Worm (Caenorhabditis elegans): ENCODE results near the gene cdh-12.

Gene cdh-12

DNA sequence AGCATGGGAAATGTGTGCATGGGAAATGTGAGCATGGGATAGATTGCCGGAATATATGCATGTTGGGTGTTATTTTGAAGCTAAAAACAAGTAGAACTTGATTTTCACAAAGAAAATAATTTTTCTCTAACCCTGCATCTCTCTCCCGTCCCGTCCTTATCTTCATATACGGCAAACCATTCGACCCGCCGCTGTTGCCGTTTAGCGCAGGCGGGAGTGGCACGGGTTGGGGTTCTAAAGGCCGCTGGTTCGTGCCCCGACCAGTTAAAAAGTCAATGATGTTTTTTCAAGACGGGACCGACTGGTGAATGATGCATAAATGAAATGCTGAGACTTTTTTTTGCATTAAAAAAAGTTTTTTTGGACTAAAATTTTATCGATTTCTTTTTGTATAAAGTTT is 29.6 kb upstream of the cdh-12 start (continued):
- TF ChIP-seq mes-4 (tag; optimal IDR thresholded peaks at IDR 0.05) (no peak), ama-1 (optimal IDR thresholded peaks at IDR 0.05) (no peak), ama-1 (GFP tag; optimal IDR thresholded peaks at IDR 0.05) (peak; percentile 39 to 76), lsl-1 (GFP tag; optimal IDR thresholded peaks at IDR 0.05) (peak; percentile 52), ceh-58 (GFP tag; IDR thresholded peaks at IDR 0.05) (no peak), dpl-1 (GFP tag; optimal IDR thresholded peaks at IDR 0.05) (no peak), egl-18 (GFP tag; IDR thresholded peaks at IDR 0.05) (no peak), let-607 (tag; optimal IDR thresholded peaks at IDR 0.05) (no peak), unc-62 (GFP tag; optimal IDR thresholded peaks at IDR 0.05) (no peak), nhr-80 (tag; optimal IDR thresholded peaks at IDR 0.05) (peak; percentile 13), Y56A3A.18 (GFP tag; IDR thresholded peaks at IDR 0.05) (peak; percentile 73; the same call in 1 of the 2 replicates), madf-3 (GFP tag; IDR thresholded peaks at IDR 0.05) (no peak), snpc-3.4 (tag; optimal IDR thresholded peaks at IDR 0.05) (peak; percentile 48), tlf-1 (GFP tag; optimal IDR thresholded peaks at IDR 0.05) (no peak), ztf-26 (tag; optimal IDR thresholded peaks at IDR 0.05) (peak; percentile 64), F57A8.1 (GFP tag; optimal IDR thresholded peaks at IDR 0.05) (no peak), mxl-1 (tag; optimal IDR thresholded peaks at IDR 0.05) (peak; percentile 42), madf-10 (tag; optimal IDR thresholded peaks at IDR 0.05) (peak; percentile 35), hlh-12 (tag; optimal IDR thresholded peaks at IDR 0.05) (no peak), ekl-4 (GFP tag; IDR thresholded peaks at IDR 0.05) (no peak), egrh-3 (GFP tag; IDR thresholded peaks at IDR 0.05) (0 out of 2 replicates have a peak, but pooled peaks have one; percentile 25), aptf-3 (GFP tag; IDR thresholded peaks at IDR 0.05) (0 out of 2 replicates have a peak, but pooled peaks have one; percentile 48), pha-4 (tag; optimal IDR thresholded peaks at IDR 0.05) (no peak), hlh-26 (GFP tag; conservative IDR thresholded peaks at IDR 0.05) (no peak), Y53F4B.3 (GFP tag; IDR thresholded peaks at IDR 0.05) (no peak), nhr-120 (GFP tag; IDR thresholded peaks at IDR 0.05) (no peak), attf-6 (GFP tag; IDR thresholded peaks at IDR 0.05) (no peak), sptf-2 (GFP tag; optimal IDR thresholded peaks at IDR 0.05) (no peak), attf-3 (GFP tag; conservative IDR thresholded peaks at IDR 0.05) (no peak), ztf-22 (GFP tag; optimal IDR thresholded peaks at IDR 0.05) (no peak), aptf-2 (GFP tag; conservative IDR thresholded peaks at IDR 0.05) (0 out of 2 replicates have a peak, but pooled peaks have one; percentile 37), madf-8 (GFP tag; conservative IDR thresholded peaks at IDR 0.05) (no peak), him-1 (tag; optimal IDR thresholded peaks at IDR 0.05) (peak; percentile 78), F39B2.1 (GFP tag; IDR thresholded peaks at IDR 0.05) (no peak), lin-40 (tag; optimal IDR thresholded peaks at IDR 0.05) (peak; percentile 39), K12H6.12 (tag; optimal IDR thresholded peaks at IDR 0.05) (no peak), C17E4.6 (GFP tag; IDR thresholded peaks at IDR 0.05) (no peak), nfyb-1 (GFP tag; IDR thresholded peaks at IDR 0.05) (peak; percentile 79), B0336.3 (GFP tag; IDR thresholded peaks at IDR 0.05) (no peak), zfh-2 (GFP tag; conservative IDR thresholded peaks at IDR 0.05) (peak; percentile 53), snpc-1.3 (tag; optimal IDR thresholded peaks at IDR 0.05; ENCODE audit: insufficient read depth) (peak; percentile 20), bed-2 (GFP tag; IDR thresholded peaks at IDR 0.05) (0 out of 2 replicates have a peak, but pooled peaks have one; percentile 51), tbx-9 (tag; optimal IDR thresholded peaks at IDR 0.05; ENCODE audit: borderline replicate concordance) (no peak), B0035.1 (tag; optimal IDR thresholded peaks at IDR 0.05) (no peak), F57C9.4 (tag; optimal IDR thresholded peaks at IDR 0.05) (no peak), repo-1 (tag; optimal IDR thresholded peaks at IDR 0.05) (no peak), let-526 (GFP tag; IDR thresholded peaks at IDR 0.05) (no peak), hrde-1 (tag; optimal IDR thresholded peaks at IDR 0.05; ENCODE audit: borderline replicate concordance) (no peak), tbp1 (GFP tag; optimal IDR thresholded peaks at IDR 0.05) (peak; percentile 94), F33H1.4 (GFP tag; IDR thresholded peaks at IDR 0.05) (peak; percentile 33; the same call in 1 of the 2 replicates)
